Worm (Caenorhabditis elegans) whole organism, L1 larva: ENCODE data around the gene F53A9.9.

Source experiments
- C04F5.9 ChIP-seq: sonication (generic microtip); optimal IDR thresholded peaks from 2 replicates; lab custom pipeline; 2016; ENCODE audit warnings: missing genetic modification characterization, missing compliant biosample characterization
- C16A3.4 ChIP-seq: fragments of 150-350 bp; optimal IDR thresholded peaks from 2 replicates; lab custom pipeline; 2014; ENCODE audit warnings: missing biosample characterization, missing genetic modification characterization
- C34B4.2 ChIP-seq: sonication (generic microtip); optimal IDR thresholded peaks from 2 replicates; lab custom pipeline; 2017; ENCODE audit warnings: mild to moderate bottlenecking, missing genetic modification characterization, missing compliant biosample characterization
- aha-1 ChIP-seq: fragments of 150-350 bp; optimal IDR thresholded peaks from 2 replicates; lab custom pipeline; 2014; ENCODE audit warnings: missing biosample characterization, missing genetic modification characterization
- ama-1 ChIP-seq: fragments of 150-350 bp; optimal IDR thresholded peaks from 2 replicates; lab custom pipeline; 2014
- blmp-1 ChIP-seq: fragments of 150-350 bp; optimal IDR thresholded peaks from 2 replicates; lab custom pipeline; 2014; ENCODE audit warnings: missing biosample characterization, missing genetic modification characterization
- ceh-88 ChIP-seq: fragments of 200-800 bp; sonication (Bioruptor generic); IDR thresholded peaks from 2 replicates; pipeline ENCODE4 v1.3.6; 2022; ENCODE audit warnings: missing genetic modification characterization, missing compliant biosample characterization
- ces-1 ChIP-seq: fragments of 150-350 bp; optimal IDR thresholded peaks from 2 replicates; lab custom pipeline; 2014; ENCODE audit warnings: missing biosample characterization, missing genetic modification reagents, missing genetic modification characterization
- dsc-1 ChIP-seq: sonication (generic microtip); optimal IDR thresholded peaks from 2 replicates; lab custom pipeline; 2016; ENCODE audit warnings: mild to moderate bottlenecking, missing genetic modification characterization, missing compliant biosample characterization
- egl-27 ChIP-seq, 2 experiments: fragments of 150-350 bp in 1 of 2; sonication (generic microtip); optimal IDR thresholded peaks; 3 replicates each; lab custom pipeline; 2017 to 2018; ENCODE audit warnings: missing biosample characterization in 2 of 2, missing genetic modification characterization in 2 of 2, missing genetic modification reagents in 2 of 2
- elt-2 ChIP-seq: sonication (generic microtip); optimal IDR thresholded peaks from 2 replicates; lab custom pipeline; 2016; ENCODE audit warnings: missing genetic modification characterization, mild to moderate bottlenecking, inconsistent platforms, missing compliant biosample characterization, missing genetic modification reagents
- elt-3 ChIP-seq, 6 experiments: fragments of 150-350 bp in 1 of 6; sonication (generic microtip); optimal IDR thresholded peaks; 2 replicates each; lab custom pipeline; 2017 to 2018; ENCODE audit warnings: missing biosample characterization in 6 of 6, missing genetic modification characterization in 6 of 6, inconsistent platforms in 1 of 6
- fkh-10 ChIP-seq: sonication (generic microtip); optimal IDR thresholded peaks from 2 replicates; lab custom pipeline; 2017; ENCODE audit warnings: missing biosample characterization, missing genetic modification reagents, missing genetic modification characterization
- fkh-4 ChIP-seq: sonication (generic microtip); optimal IDR thresholded peaks from 2 replicates; lab custom pipeline; 2016; ENCODE audit warnings: missing compliant biosample characterization, missing genetic modification characterization, borderline replicate concordance
- grh-1 ChIP-seq: fragments of 200-800 bp; sonication (Bioruptor generic); IDR thresholded peaks from 2 replicates; pipeline ENCODE4 v1.3.6; 2022; ENCODE audit warnings: missing genetic modification reagents, missing genetic modification characterization, missing compliant biosample characterization
- lin-14 ChIP-seq: fragments of 200-800 bp; sonication (Bioruptor generic); optimal IDR thresholded peaks from 2 replicates; lab custom pipeline; 2018; ENCODE audit warnings: mild to moderate bottlenecking, missing genetic modification characterization, moderate library complexity, missing compliant biosample characterization
- lin-15B ChIP-seq: fragments of 150-350 bp; sonication (generic microtip); optimal IDR thresholded peaks from 3 replicates; lab custom pipeline; 2014; ENCODE audit warnings: missing biosample characterization, missing genetic modification characterization
- lin-35 ChIP-seq, 2 experiments: fragments of 150-350 bp; optimal IDR thresholded peaks; 2 replicates each; lab custom pipeline; 2014; ENCODE audit warnings: missing biosample characterization in 2 of 2, missing genetic modification characterization in 2 of 2, missing genetic modification reagents in 2 of 2
- mab-9 ChIP-seq: fragments of 200-800 bp; sonication (Bioruptor generic); IDR thresholded peaks from 2 replicates; pipeline ENCODE4 v1.3.6; 2022; ENCODE audit warnings: missing genetic modification reagents, missing genetic modification characterization, missing compliant biosample characterization
- nhr-71 ChIP-seq: sonication (generic microtip); optimal IDR thresholded peaks from 2 replicates; lab custom pipeline; 2016; ENCODE audit warnings: mild to moderate bottlenecking, missing genetic modification characterization, moderate library complexity, missing compliant biosample characterization
- nhr-84 ChIP-seq: sonication (generic microtip); optimal IDR thresholded peaks from 2 replicates; lab custom pipeline; 2017; ENCODE audit warnings: missing biosample characterization, missing genetic modification characterization
- nhr-90 ChIP-seq: sonication (generic microtip); optimal IDR thresholded peaks from 2 replicates; lab custom pipeline; 2016; ENCODE audit warnings: mild to moderate bottlenecking, missing genetic modification characterization, missing compliant biosample characterization; ENCODE audit not compliant: poor library complexity
- pag-3 ChIP-seq: sonication (generic microtip); optimal IDR thresholded peaks from 2 replicates; lab custom pipeline; 2017; ENCODE audit warnings: missing genetic modification characterization, mild to moderate bottlenecking, missing compliant biosample characterization, antibody characterized with exemption, borderline replicate concordance; ENCODE audit not compliant: insufficient read depth
- rnt-1 ChIP-seq: sonication (generic microtip); optimal IDR thresholded peaks from 2 replicates; lab custom pipeline; 2016; ENCODE audit warnings: mild to moderate bottlenecking, missing genetic modification characterization, moderate library complexity, missing compliant biosample characterization
- snu-23 ChIP-seq: sonication (generic microtip); optimal IDR thresholded peaks from 2 replicates; lab custom pipeline; 2016; ENCODE audit warnings: missing genetic modification characterization, missing compliant biosample characterization
- sup-37 ChIP-seq: fragments of 200-800 bp; sonication (Bioruptor generic); optimal IDR thresholded peaks from 2 replicates; lab custom pipeline; 2018; ENCODE audit warnings: mild to moderate bottlenecking, missing genetic modification characterization, missing compliant biosample characterization
- swsn-7 ChIP-seq: sonication (generic microtip); optimal IDR thresholded peaks from 2 replicates; lab custom pipeline; 2016; ENCODE audit warnings: missing genetic modification characterization, missing compliant biosample characterization
- tbx-2 ChIP-seq: sonication (generic microtip); optimal IDR thresholded peaks from 2 replicates; lab custom pipeline; 2016; ENCODE audit warnings: missing genetic modification characterization, missing compliant biosample characterization
- unc-30 ChIP-seq: sonication (generic microtip); optimal IDR thresholded peaks from 2 replicates; lab custom pipeline; 2017; ENCODE audit warnings: missing biosample characterization, missing genetic modification characterization
- unc-62 ChIP-seq: fragments of 150-350 bp; optimal IDR thresholded peaks from 2 replicates; lab custom pipeline; 2014; ENCODE audit warnings: missing biosample characterization, missing genetic modification reagents, missing genetic modification characterization
- unc-86 ChIP-seq: sonication (generic microtip); optimal IDR thresholded peaks from 2 replicates; lab custom pipeline; 2016; ENCODE audit warnings: missing genetic modification characterization, missing compliant biosample characterization
- zip-4 ChIP-seq: fragments of 200-800 bp; sonication (Bioruptor generic); optimal IDR thresholded peaks from 2 replicates; lab custom pipeline; 2018; ENCODE audit warnings: mild to moderate bottlenecking, missing genetic modification characterization, moderate library complexity, missing compliant biosample characterization
- ztf-11 ChIP-seq, 2 experiments: sonication (generic microtip); optimal IDR thresholded peaks; 2 replicates each; lab custom pipeline; 2016 to 2017; ENCODE audit warnings: missing genetic modification characterization in 2 of 2, missing biosample characterization in 1 of 2, missing compliant biosample characterization in 1 of 2
- ztf-4 ChIP-seq: fragments of 150-350 bp; optimal IDR thresholded peaks from 2 replicates; lab custom pipeline; 2014; ENCODE audit warnings: missing biosample characterization, missing genetic modification characterization

The F53A9.9 gene

ce11 chrX:8762927-8763326 is 42.4 kb upstream of the F53A9.9 start:
- TF ChIP-seq rnt-1 (peak; percentile 44), nhr-84 (tag; lab: Kevin White, UChicago) (no peak), lin-15B (tag; lab: Kevin White, UChicago) (no peak), ztf-11 (tag; optimal IDR thresholded peaks at IDR 0.05; lab: Kevin White, UChicago) (no peak), nhr-71 (tag; lab: Kevin White, UChicago) (peak; percentile 44), unc-62 (GFP tag; lab: Kevin White, UChicago) (no peak), fkh-10 (no peak), pag-3 (tag; lab: Kevin White, UChicago) (peak; percentile 20), lin-14 (peak; percentile 62), snu-23 (peak; percentile 7)

- TF ChIP-seq egl-27 (tag; optimal IDR thresholded peaks at IDR 0.05; lab: Kevin White, UChicago) (no peak), C04F5.9 (tag; lab: Kevin White, UChicago) (no peak), ama-1 (lab: Kevin White, UChicago) (no peak), swsn-7 (tag; lab: Kevin White, UChicago) (no peak), ceh-88 (GFP tag; lab: Robert Waterston, UW) (no peak), lin-35 (GFP tag; optimal IDR thresholded peaks at IDR 0.05; lab: Kevin White, UChicago) (no peak), elt-3 (tag; optimal IDR thresholded peaks at IDR 0.05; lab: Kevin White, UChicago) (no peak), grh-1 (GFP tag; lab: Robert Waterston, UW) (no peak), unc-62 (GFP tag; lab: Kevin White, UChicago) (no peak), unc-30 (tag; lab: Kevin White, UChicago) (no peak), C16A3.4 (tag; lab: Kevin White, UChicago) (no peak)
These were observed 40.9 kb upstream of the F53A9.9 start, which contains the start of gene M02D8.5 for ce11 chrX:8761497-8761896. Gene M02D8.5 (minus strand): TSS chrX:8761597.

- TF ChIP-seq ces-1 (GFP tag; lab: Kevin White, UChicago) (no peak), mab-9 (GFP tag; lab: Robert Waterston, UW) (no peak), sup-37 (GFP tag; lab: Kevin White, UChicago) (no peak), blmp-1 (peak; percentile 5), nhr-84 (tag; lab: Kevin White, UChicago) (no peak), dsc-1 (tag; lab: Kevin White, UChicago) (no peak), nhr-71 (tag; lab: Kevin White, UChicago) (peak; percentile 20)
These were observed 40.5 kb upstream of the F53A9.9 start for ce11 chrX:8761060-8761459.

- TF ChIP-seq nhr-71 (tag; lab: Kevin White, UChicago) (peak; percentile 32), fkh-4 (tag; lab: Kevin White, UChicago) (no peak), elt-2 (tag; lab: Kevin White, UChicago) (peak; percentile 73), nhr-90 (peak; percentile 7), zip-4 (no peak), ztf-11 (tag; optimal IDR thresholded peaks at IDR 0.05; lab: Kevin White, UChicago) (no peak), elt-3 (tag; optimal IDR thresholded peaks at IDR 0.05; lab: Kevin White, UChicago) (no peak), lin-14 (no peak), aha-1 (no peak), ztf-4 (tag; lab: Kevin White, UChicago) (no peak), unc-86 (tag; lab: Kevin White, UChicago) (no peak), lin-15B (tag; lab: Kevin White, UChicago) (no peak), C34B4.2 (tag; lab: Kevin White, UChicago) (no peak), tbx-2 (no peak)
These were observed 35.4 kb upstream of the F53A9.9 start for ce11 chrX:8755987-8756386.
